Worm (Caenorhabditis elegans) whole organism, early embryonic: ENCODE measurements around the gene pdf-2.

Source experiments
- B0310.2 ChIP-seq: sonication (generic microtip); optimal IDR thresholded peaks from 2 replicates; lab custom pipeline; 2016; ENCODE audit warnings: mild to moderate bottlenecking, missing genetic modification characterization, missing compliant biosample characterization
- F13C5.2 ChIP-seq: sonication (generic microtip); optimal IDR thresholded peaks from 2 replicates; lab custom pipeline; 2017; ENCODE audit warnings: mild to moderate bottlenecking, missing genetic modification characterization, inconsistent platforms, missing compliant biosample characterization
- aly-1 ChIP-seq: sonication (generic microtip); optimal IDR thresholded peaks from 2 replicates; lab custom pipeline; 2016; ENCODE audit warnings: missing genetic modification characterization, missing compliant biosample characterization
- ama-1 ChIP-seq: fragments of 150-350 bp; optimal IDR thresholded peaks from 2 replicates; lab custom pipeline; 2014
- ceh-13 ChIP-seq: fragments of 200-800 bp; sonication (Bioruptor generic); optimal IDR thresholded peaks from 2 replicates; lab custom pipeline; 2018; ENCODE audit warnings: mild to moderate bottlenecking, missing genetic modification characterization, missing compliant biosample characterization
- ceh-36 ChIP-seq: sonication (generic microtip); optimal IDR thresholded peaks from 2 replicates; lab custom pipeline; 2016; ENCODE audit warnings: missing genetic modification characterization, inconsistent platforms, missing compliant biosample characterization
- ets-7 ChIP-seq: sonication (generic microtip); optimal IDR thresholded peaks from 2 replicates; lab custom pipeline; 2016; ENCODE audit warnings: missing genotype, missing genetic modification characterization, missing compliant biosample characterization
- flt-1 ChIP-seq: fragments of 200-800 bp; sonication (Bioruptor generic); IDR thresholded peaks from 2 replicates; pipeline ENCODE4 v1.3.6; 2022; ENCODE audit warnings: missing genetic modification characterization, missing compliant biosample characterization
- hmbx-1 ChIP-seq: sonication (generic microtip); optimal IDR thresholded peaks from 2 replicates; lab custom pipeline; 2016; ENCODE audit warnings: mild to moderate bottlenecking, missing genetic modification characterization, missing compliant biosample characterization
- hmg-4 ChIP-seq: fragments of 200-800 bp; sonication (Bioruptor generic); optimal IDR thresholded peaks from 2 replicates; lab custom pipeline; 2018; ENCODE audit warnings: mild to moderate bottlenecking, missing genetic modification characterization, missing compliant biosample characterization
- hnd-1 ChIP-seq: sonication (generic microtip); optimal IDR thresholded peaks from 2 replicates; lab custom pipeline; 2016; ENCODE audit warnings: missing genetic modification characterization, missing compliant biosample characterization
- pes-1 ChIP-seq: fragments of 200-800 bp; sonication (Bioruptor generic); IDR thresholded peaks from 2 replicates; pipeline ENCODE4 v1.3.6; 2022; ENCODE audit warnings: missing genetic modification reagents, missing genetic modification characterization, missing compliant biosample characterization
- scrt-1 ChIP-seq: fragments of 200-800 bp; sonication (Bioruptor generic); IDR thresholded peaks from 2 replicates; pipeline ENCODE4 v1.3.6; 2022; ENCODE audit warnings: missing genetic modification characterization, missing compliant biosample characterization
- sea-1 ChIP-seq: fragments of 200-800 bp; sonication (Bioruptor generic); conservative IDR thresholded peaks from 2 replicates; pipeline ENCODE4 v1.3.6; 2022; ENCODE audit warnings: missing genetic modification characterization, missing compliant biosample characterization
- tbx-11 ChIP-seq: fragments of 200-800 bp; sonication (Bioruptor generic); IDR thresholded peaks from 2 replicates; pipeline ENCODE4 v1.3.6; 2022; ENCODE audit warnings: missing genetic modification characterization, missing compliant biosample characterization
- tbx-37 ChIP-seq: fragments of 200-800 bp; sonication (Bioruptor generic); conservative IDR thresholded peaks from 2 replicates; pipeline ENCODE4 v1.3.6; 2022; ENCODE audit warnings: missing genetic modification reagents, missing genetic modification characterization, missing compliant biosample characterization
- tra-4 ChIP-seq: sonication (generic microtip); optimal IDR thresholded peaks from 2 replicates; lab custom pipeline; 2017; ENCODE audit warnings: missing genetic modification characterization, missing compliant biosample characterization

The pdf-2 gene

DNA sequence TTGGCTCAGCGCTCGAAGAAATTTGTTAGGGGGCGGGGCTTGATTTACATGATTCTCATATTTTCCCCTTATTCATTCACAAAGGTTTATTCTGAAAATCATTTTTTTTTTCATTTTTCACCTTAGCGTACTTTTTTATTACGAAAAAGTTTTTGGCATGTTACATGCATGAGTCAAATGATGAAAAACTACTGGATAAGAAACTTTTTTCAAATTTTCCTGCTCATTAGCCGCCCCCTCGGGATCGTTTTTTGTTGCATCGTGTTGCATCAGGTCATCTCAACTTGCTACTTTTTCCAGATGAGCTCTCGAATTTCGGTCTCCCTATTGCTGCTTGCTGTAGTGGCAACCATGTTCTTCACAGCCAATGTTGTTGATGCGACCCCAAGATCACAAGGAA is at the start of gene pdf-2:
Gene pdf-2, plus strand, starts transcription at position 301 of the 400 bp plus-strand sequence.
- TF ChIP-seq ceh-36 (tag; lab: Kevin White, UChicago) (no peak), tbx-37 (GFP tag; lab: Robert Waterston, UW) (no peak), scrt-1 (no peak), ceh-13 (no peak), hmg-4 (no peak), ets-7 (tag; lab: Kevin White, UChicago) (no peak), tra-4 (tag; lab: Kevin White, UChicago) (no peak), ama-1 (lab: Kevin White, UChicago) (no peak), sea-1 (GFP tag; lab: Robert Waterston, UW) (no peak), hmbx-1 (tag; lab: Kevin White, UChicago) (no peak), hnd-1 (tag; lab: Kevin White, UChicago) (no peak), flt-1 (GFP tag; lab: Robert Waterston, UW) (no peak), B0310.2 (tag; lab: Kevin White, UChicago) (no peak), aly-1 (tag; lab: Kevin White, UChicago) (no peak), pes-1 (no peak), F13C5.2 (no peak), tbx-11 (GFP tag; lab: Robert Waterston, UW) (no peak)

DNA sequence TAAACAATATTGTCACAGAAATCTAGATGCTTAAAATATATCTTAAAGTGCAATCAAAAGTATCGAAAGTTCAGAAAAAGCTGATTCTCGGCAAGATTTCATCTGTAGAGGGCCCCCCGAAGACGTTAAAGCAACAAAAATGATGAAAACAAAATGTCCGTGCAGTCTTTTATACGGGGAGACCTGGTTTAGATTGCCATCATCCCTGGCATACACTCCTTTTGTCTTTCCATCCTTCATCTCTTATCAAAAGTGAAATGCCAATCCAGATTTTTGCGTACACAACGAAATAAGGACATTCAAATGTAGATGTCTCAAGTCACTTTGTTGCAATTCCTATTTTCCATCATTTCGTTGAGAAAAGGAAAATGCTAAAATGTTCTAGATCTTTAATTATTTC is 49.0 kb upstream of the pdf-2 start:
- TF ChIP-seq pes-1 (no peak), ama-1 (lab: Kevin White, UChicago) (no peak), aly-1 (tag; lab: Kevin White, UChicago) (no peak), ceh-13 (no peak), hmbx-1 (tag; lab: Kevin White, UChicago) (no peak), tra-4 (tag; lab: Kevin White, UChicago) (no peak), ceh-36 (tag; lab: Kevin White, UChicago) (no peak), flt-1 (GFP tag; lab: Robert Waterston, UW) (no peak), ets-7 (tag; lab: Kevin White, UChicago) (no peak), hmg-4 (no peak), F13C5.2 (no peak), hnd-1 (tag; lab: Kevin White, UChicago) (no peak), tbx-37 (GFP tag; lab: Robert Waterston, UW) (no peak), B0310.2 (tag; lab: Kevin White, UChicago) (no peak), tbx-11 (GFP tag; lab: Robert Waterston, UW) (no peak), scrt-1 (no peak), sea-1 (GFP tag; lab: Robert Waterston, UW) (no peak)

DNA sequence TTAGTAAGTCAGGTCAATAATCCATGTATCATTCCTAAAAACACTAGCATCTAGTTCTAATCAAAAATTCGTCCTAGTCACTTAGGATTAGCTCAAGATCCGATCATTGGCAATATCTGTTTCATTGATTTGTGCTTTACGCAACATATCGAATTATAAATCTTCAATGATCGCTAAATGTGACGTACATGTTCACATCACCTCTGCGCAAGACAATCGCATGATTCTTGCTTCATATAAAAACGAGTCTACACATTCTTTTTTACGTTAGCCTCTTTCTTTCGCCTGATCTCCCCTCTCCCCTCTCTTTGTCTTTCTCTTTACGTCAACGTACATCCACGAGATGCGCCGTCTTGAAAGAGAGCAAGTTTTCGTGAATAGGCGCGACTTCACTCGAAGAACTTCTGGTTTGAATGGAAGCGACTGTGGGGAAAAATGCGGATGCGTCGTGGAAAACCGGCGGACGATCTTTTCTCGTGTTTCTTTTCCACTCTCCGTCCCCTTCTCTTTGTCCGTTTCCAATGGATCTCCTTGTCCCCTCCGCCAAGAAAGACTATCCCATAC is 46.8 kb upstream of the pdf-2 start:
- TF ChIP-seq hmg-4 (no peak), tbx-37 (GFP tag; lab: Robert Waterston, UW) (no peak), ama-1 (lab: Kevin White, UChicago) (no peak), hmbx-1 (tag; lab: Kevin White, UChicago) (no peak)

- no peak for TF ChIP-seq hmg-4
- no peak for TF ChIP-seq ets-7 (tag; lab: Kevin White, UChicago)
- no peak for TF ChIP-seq scrt-1
- TF ChIP-seq pes-1, result no peak
- TF ChIP-seq tbx-11 (GFP tag; lab: Robert Waterston, UW), result no peak
- TF ChIP-seq tra-4 (tag; lab: Kevin White, UChicago), result no peak
- TF ChIP-seq F13C5.2, result no peak
- no peak for TF ChIP-seq B0310.2 (tag; lab: Kevin White, UChicago)
- TF ChIP-seq tbx-37 (GFP tag; lab: Robert Waterston, UW), result no peak
These were observed 45.0 kb upstream of the pdf-2 start, which contains the start of gene swip-10 for ce11 chrX:2118162-2118561. Gene swip-10, minus strand, starts transcription at chrX:2118262.

DNA sequence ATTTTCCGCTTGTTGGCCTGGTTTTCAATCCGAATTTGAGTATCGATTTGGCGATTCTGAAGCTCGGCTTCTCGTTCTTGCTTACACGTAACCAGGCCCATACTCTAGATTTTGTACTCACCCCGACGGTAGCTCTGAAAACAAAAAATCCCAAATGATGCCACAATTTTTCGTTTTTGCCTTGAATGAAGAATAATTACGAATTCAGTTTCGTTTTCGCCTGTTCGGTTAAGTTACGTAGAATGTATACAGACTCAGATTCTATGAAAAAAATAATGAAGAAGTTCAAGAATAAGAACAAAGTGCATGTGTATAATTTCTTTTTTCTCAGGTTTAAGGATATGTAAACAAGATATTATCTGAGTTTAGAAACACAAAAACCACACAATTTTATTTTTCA is 42.2 kb upstream of the pdf-2 start, which contains the start of gene gpa-5:
Gene gpa-5, minus strand, starts transcription at position 101 of the 400 bp plus-strand sequence.
- TF ChIP-seq tra-4 (tag; lab: Kevin White, UChicago) (no peak), ama-1 (lab: Kevin White, UChicago) (no peak), ceh-13 (no peak), hnd-1 (tag; lab: Kevin White, UChicago) (no peak)

DNA sequence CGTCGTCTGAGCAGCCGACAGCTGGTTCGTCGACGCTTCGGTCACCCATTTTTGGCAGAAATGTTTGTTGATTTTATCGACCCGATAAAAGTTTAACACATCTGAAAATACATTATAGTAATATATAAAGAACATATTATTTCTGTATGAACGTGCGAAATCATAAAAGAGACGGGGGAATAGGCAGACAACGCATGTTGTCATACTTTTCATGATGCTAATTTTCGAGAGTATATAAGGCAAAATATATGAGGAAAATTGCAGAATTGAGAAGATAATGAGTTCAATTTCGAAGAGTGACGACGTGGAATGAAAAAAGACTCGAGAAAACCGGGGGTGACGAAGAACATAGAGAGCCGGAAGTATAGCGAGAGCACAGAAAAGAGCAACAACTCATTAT is 33.0 kb upstream of the pdf-2 start, which contains the start of gene F53B1.8:
Gene F53B1.8, minus strand, starts transcription at position 101 of the 400 bp plus-strand sequence.
- TF ChIP-seq ama-1 (lab: Kevin White, UChicago), result no peak

DNA sequence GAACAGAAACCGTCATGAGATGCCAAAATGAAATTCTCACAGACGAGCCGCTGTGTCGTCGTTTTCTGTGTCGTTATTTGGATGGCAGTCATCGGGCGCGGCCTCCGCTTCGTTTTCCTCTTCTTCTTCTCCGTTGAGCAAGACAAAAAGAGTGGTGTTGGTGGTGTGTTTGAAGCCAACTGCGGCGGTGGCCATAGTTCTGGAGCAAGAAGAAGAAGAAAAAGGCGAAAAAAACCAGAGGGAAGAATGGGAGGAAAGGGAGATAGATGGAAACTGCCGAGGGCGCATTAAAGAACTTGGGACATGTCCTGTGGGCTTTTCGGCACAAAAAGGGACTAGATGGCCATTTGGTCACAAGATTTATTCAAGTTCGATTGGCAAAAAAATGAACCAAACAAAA is 31.5 kb upstream of the pdf-2 start, which contains the start of gene F53B1.9:
Gene F53B1.9, minus strand, starts transcription at position 195 of the 400 bp plus-strand sequence.
- TF ChIP-seq tbx-11 (GFP tag; lab: Robert Waterston, UW), result no peak
- no peak for TF ChIP-seq F13C5.2
- no peak for TF ChIP-seq sea-1 (GFP tag; lab: Robert Waterston, UW)
- TF ChIP-seq tbx-37 (GFP tag; lab: Robert Waterston, UW), result no peak
- TF ChIP-seq hnd-1 (tag; lab: Kevin White, UChicago), result no peak
- no peak for TF ChIP-seq flt-1 (GFP tag; lab: Robert Waterston, UW)
- no peak for TF ChIP-seq pes-1
- TF ChIP-seq tra-4 (tag; lab: Kevin White, UChicago), result no peak

DNA sequence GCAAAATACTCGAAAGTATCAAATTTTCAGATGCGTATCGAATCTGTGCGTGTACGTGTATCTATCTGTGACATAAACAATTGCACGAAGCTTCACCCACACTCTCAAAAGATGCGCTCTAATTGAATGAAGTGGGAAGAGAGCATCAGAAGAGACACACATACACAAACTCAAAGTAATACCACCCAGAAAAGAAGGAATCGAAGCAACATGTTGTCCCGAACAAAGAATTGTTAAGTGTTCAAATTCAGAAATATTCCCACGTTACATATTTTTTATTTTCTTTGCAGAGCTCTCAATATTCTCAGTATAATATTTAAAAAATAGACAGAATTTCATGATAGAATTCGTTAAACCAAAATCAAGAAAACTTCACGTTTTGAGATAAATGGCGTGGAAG is 26.2 kb upstream of the pdf-2 start:
- TF ChIP-seq scrt-1 (no peak), aly-1 (tag; lab: Kevin White, UChicago) (no peak), tbx-11 (GFP tag; lab: Robert Waterston, UW) (no peak), B0310.2 (tag; lab: Kevin White, UChicago) (no peak), ets-7 (tag; lab: Kevin White, UChicago) (no peak)
